Fruit fly (Drosophila melanogaster): Measurements from ENCODE around the gene MTA1-like.

MTA1-like gene

dm6 chr3R:5600361-5601043 lies 48.0 kb downstream of the MTA1-like start:
- TF ChIP-seq dsf (GFP tag; optimal IDR thresholded peaks at IDR 0.05; ENCODE audit: borderline replicate concordance) = no peak
- TF ChIP-seq rgr (GFP tag; optimal IDR thresholded peaks at IDR 0.05) = peak; percentile 52
- TF ChIP-seq woc (GFP tag; optimal IDR thresholded peaks at IDR 0.05) = no peak
- peak; percentile 28 for TF ChIP-seq br (GFP tag; optimal IDR thresholded peaks at IDR 0.05)
- no peak for TF ChIP-seq Mio (GFP tag; optimal IDR thresholded peaks at IDR 0.05)
- peak; percentile 75 for TF ChIP-seq brk (GFP tag; optimal IDR thresholded peaks at IDR 0.05)
- no peak for TF ChIP-seq jim (GFP tag; optimal IDR thresholded peaks at IDR 0.05)
- TF ChIP-seq ey (GFP tag; optimal IDR thresholded peaks at IDR 0.05) = no peak
- TF ChIP-seq HLH106 (tag; optimal IDR thresholded peaks at IDR 0.05) = no peak
- no peak for TF ChIP-seq Hr78 (GFP tag; optimal IDR thresholded peaks at IDR 0.05)
- no peak for TF ChIP-seq Rel (GFP tag; optimal IDR thresholded peaks at IDR 0.05)
- TF ChIP-seq Rel (tag; optimal IDR thresholded peaks at IDR 0.05) = peak; percentile 64
- no peak for TF ChIP-seq usp (GFP tag; optimal IDR thresholded peaks at IDR 0.05)
- TF ChIP-seq CG9705 (GFP tag; optimal IDR thresholded peaks at IDR 0.05) = no peak
- TF ChIP-seq OdsH (GFP tag; optimal IDR thresholded peaks at IDR 0.05) = no peak
- no peak for TF ChIP-seq GATAd (GFP tag; optimal IDR thresholded peaks at IDR 0.05)
- TF ChIP-seq Abd-B (GFP tag; optimal IDR thresholded peaks at IDR 0.05) = no peak
- TF ChIP-seq Jra (GFP tag; optimal IDR thresholded peaks at IDR 0.05) = no peak
- TF ChIP-seq Dfd (GFP tag; optimal IDR thresholded peaks at IDR 0.05) = no peak
- TF ChIP-seq Dif (GFP tag; optimal IDR thresholded peaks at IDR 0.05; ENCODE audit: partially characterized antibody) = peak; percentile 64
- peak; percentile 1 for TF ChIP-seq fru (GFP tag; optimal IDR thresholded peaks at IDR 0.05)
- TF ChIP-seq sage (GFP tag; optimal IDR thresholded peaks at IDR 0.05) = no peak
- TF ChIP-seq psq (GFP tag; optimal IDR thresholded peaks at IDR 0.05) = peak; percentile 96
- no peak for TF ChIP-seq N (GFP tag; optimal IDR thresholded peaks at IDR 0.05)
- TF ChIP-seq pan (optimal IDR thresholded peaks at IDR 0.05) = no peak
- no peak for TF ChIP-seq CrebA (GFP tag; optimal IDR thresholded peaks at IDR 0.05; ENCODE audit: borderline replicate concordance)
- no peak for TF ChIP-seq lola (GFP tag; optimal IDR thresholded peaks at IDR 0.05)
- TF ChIP-seq Sp1 (GFP tag; optimal IDR thresholded peaks at IDR 0.05) = peak; percentile 35
- no peak for TF ChIP-seq sv (GFP tag; optimal IDR thresholded peaks at IDR 0.05)
- TF ChIP-seq Vsx2 (GFP tag; optimal IDR thresholded peaks at IDR 0.05; ENCODE audit: partially characterized antibody) = no peak
- peak; percentile 71 for TF ChIP-seq Hr83 (GFP tag; optimal IDR thresholded peaks at IDR 0.05; ENCODE audit: poor library complexity, severe bottlenecking)
- TF ChIP-seq dmrt93B (GFP tag; optimal IDR thresholded peaks at IDR 0.05) = no peak
- peak; percentile 76 for TF ChIP-seq Hnf4 (GFP tag; optimal IDR thresholded peaks at IDR 0.05)
- TF ChIP-seq Myc (optimal IDR thresholded peaks at IDR 0.05) = peak; percentile 22
- TF ChIP-seq tai (GFP tag; optimal IDR thresholded peaks at IDR 0.05) = no peak
- TF ChIP-seq CG32264 (GFP tag; optimal IDR thresholded peaks at IDR 0.05) = peak; percentile 50
- peak; percentile 10 to 71 for TF ChIP-seq foxo (GFP tag; optimal IDR thresholded peaks at IDR 0.05)
- TF ChIP-seq h (GFP tag; optimal IDR thresholded peaks at IDR 0.05) = peak; percentile 65
- TF ChIP-seq dl (GFP tag; optimal IDR thresholded peaks at IDR 0.05; ENCODE audit: insufficient read depth in 1 of 2, partially characterized antibody in 2 of 2) = peak; percentile 8 to 39

- TF ChIP-seq Mio (GFP tag; optimal IDR thresholded peaks at IDR 0.05) (no peak), woc (GFP tag; optimal IDR thresholded peaks at IDR 0.05) (peak; percentile 1), Hr78 (GFP tag; optimal IDR thresholded peaks at IDR 0.05) (no peak), jim (GFP tag; optimal IDR thresholded peaks at IDR 0.05) (peak; percentile 55), Myc (optimal IDR thresholded peaks at IDR 0.05) (peak; percentile 39), pan (optimal IDR thresholded peaks at IDR 0.05) (no peak), CG9705 (GFP tag; optimal IDR thresholded peaks at IDR 0.05) (no peak), Hr83 (GFP tag; optimal IDR thresholded peaks at IDR 0.05; ENCODE audit: poor library complexity, severe bottlenecking) (peak; percentile 27), Dif (GFP tag; optimal IDR thresholded peaks at IDR 0.05; ENCODE audit: partially characterized antibody) (peak; percentile 6), CrebA (GFP tag; optimal IDR thresholded peaks at IDR 0.05; ENCODE audit: borderline replicate concordance) (no peak), OdsH (GFP tag; optimal IDR thresholded peaks at IDR 0.05) (peak; percentile 16), dl (GFP tag; optimal IDR thresholded peaks at IDR 0.05; ENCODE audit: insufficient read depth in 1 of 2, partially characterized antibody in 2 of 2) (peak in 1 of 2 experiments; percentile 56), dsf (GFP tag; optimal IDR thresholded peaks at IDR 0.05; ENCODE audit: borderline replicate concordance) (no peak), lola (GFP tag; optimal IDR thresholded peaks at IDR 0.05) (no peak), Rel (GFP tag; optimal IDR thresholded peaks at IDR 0.05) (no peak), Rel (tag; optimal IDR thresholded peaks at IDR 0.05) (no peak), Vsx2 (GFP tag; optimal IDR thresholded peaks at IDR 0.05; ENCODE audit: partially characterized antibody) (no peak)
These were observed 48.8 kb downstream of the MTA1-like start for dm6 chr3R:5599521-5600360.
